Fruit fly (Drosophila melanogaster) whole organism, pupa: ENCODE measurements around the gene CG7653.

Experiments used
- CG10348 ChIP-seq: fragments of 200-800 bp; sonication (Bioruptor generic); IDR thresholded peaks from 2 replicates; pipeline ENCODE4 v1.3.6; 2022; ENCODE audit warnings: missing biosample characterization, missing genetic modification characterization
- CG15710 ChIP-seq: fragments of 200-800 bp; sonication (Bioruptor generic); optimal IDR thresholded peaks from 2 replicates; lab custom pipeline; 2018; ENCODE audit warnings: missing biosample characterization, mild to moderate bottlenecking, missing genetic modification characterization, moderate library complexity
- CG32121 ChIP-seq: fragments of 200-800 bp; sonication (Bioruptor generic); IDR thresholded peaks from 2 replicates; pipeline ENCODE4 v1.3.6; 2022; ENCODE audit warnings: missing biosample characterization, missing genetic modification characterization
- CG4496 ChIP-seq: fragments of 200-800 bp; sonication (Bioruptor generic); IDR thresholded peaks from 3 replicates; pipeline ENCODE4 v1.3.6; 2022; ENCODE audit warnings: missing biosample characterization, missing genetic modification characterization
- CG8301 ChIP-seq: fragments of 200-800 bp; sonication (Bioruptor generic); optimal IDR thresholded peaks from 2 replicates; lab custom pipeline; 2018; ENCODE audit warnings: missing biosample characterization, mild to moderate bottlenecking, missing genetic modification characterization
- Ets98B ChIP-seq: fragments of 200-800 bp; sonication (Bioruptor generic); IDR thresholded peaks from 2 replicates; pipeline ENCODE4 v1.3.6; 2022; ENCODE audit warnings: missing biosample characterization, missing genetic modification characterization
- Pif1B ChIP-seq: fragments of 200-800 bp; sonication (Bioruptor generic); optimal IDR thresholded peaks from 3 replicates; lab custom pipeline; 2016; ENCODE audit warnings: missing biosample characterization, missing genetic modification characterization

DNA sequence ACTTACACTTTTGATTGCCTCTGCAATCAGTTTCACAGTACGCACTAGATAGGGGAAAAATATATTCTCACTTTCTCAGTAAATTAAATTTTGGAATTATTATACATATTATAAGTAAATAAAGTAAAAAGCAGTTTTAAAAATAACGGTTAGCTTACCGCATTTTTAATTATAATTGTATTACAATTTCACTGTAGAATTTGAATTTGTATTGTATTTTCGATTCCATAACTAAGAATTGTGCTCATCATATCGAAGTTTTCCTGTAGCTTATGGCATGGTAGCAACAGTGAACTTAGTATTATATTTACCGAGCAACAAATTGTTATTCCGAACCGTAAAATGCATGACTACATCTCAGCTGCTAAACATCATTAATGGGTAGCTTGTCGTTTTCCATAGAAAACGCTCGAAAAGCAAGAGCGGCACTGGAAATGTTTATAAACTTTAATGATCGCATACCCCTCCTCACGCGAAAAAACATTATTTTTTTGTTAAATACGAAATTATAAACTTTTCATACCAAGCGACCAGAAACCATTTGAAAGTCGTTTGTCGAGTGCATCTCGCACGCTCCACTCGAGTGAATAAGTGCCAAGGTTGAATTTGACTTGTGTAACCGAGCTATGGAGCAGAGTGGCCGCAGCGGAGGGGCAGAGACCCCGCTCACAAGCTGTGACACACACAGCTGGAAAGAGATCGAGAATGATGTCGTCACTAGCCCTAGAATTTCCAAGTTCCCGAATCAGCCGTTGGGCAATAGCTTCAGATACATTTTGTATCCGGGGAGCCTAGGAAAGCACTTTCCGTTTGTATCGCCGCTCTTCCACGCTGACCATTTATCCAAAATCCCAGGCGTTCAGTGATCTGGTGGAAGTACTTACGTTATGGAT lies 32.3 kb upstream of the CG7653 start:
- peak; percentile 73 for TF ChIP-seq CG10348 (GFP tag; lab: Robert Waterston, UW)
- TF ChIP-seq CG4496 (GFP tag; lab: Robert Waterston, UW) = peak; percentile 66
- peak; percentile 90 for TF ChIP-seq CG32121 (GFP tag; lab: Robert Waterston, UW)
- TF ChIP-seq CG15710 (tag; lab: Kevin White, UChicago) = peak; percentile 73
- peak; percentile 66 for TF ChIP-seq CG8301 (tag; lab: Kevin White, UChicago)
- TF ChIP-seq Pif1B (GFP tag; lab: Kevin White, UChicago) = peak; percentile 20
- peak; percentile 60; the same call in 1 of the 2 replicates for TF ChIP-seq Ets98B
